Worm (Caenorhabditis elegans): Measurements from ENCODE around the gene K07E3.9.
A peak's percentile ranks its signal among the peaks of the same experiment; 100 is the strongest.

Gene K07E3.9

ce11 chrX:8083919-8084318 is 24.1 kb upstream of the K07E3.9 start, which contains the start of gene K07E3.4 (continued):
- TF ChIP-seq let-607 (tag; optimal IDR thresholded peaks at IDR 0.05) = peak in 1 of 2 experiments; percentile 20
- no peak for TF ChIP-seq cebp-2 (GFP tag; IDR thresholded peaks at IDR 0.05)
- TF ChIP-seq rcor-1 (GFP tag; IDR thresholded peaks at IDR 0.05) = no peak
- no peak for TF ChIP-seq ztf-25 (GFP tag; IDR thresholded peaks at IDR 0.05)
- TF ChIP-seq madf-10 (tag; optimal IDR thresholded peaks at IDR 0.05) = peak; percentile 22
- TF ChIP-seq K12H6.12 (tag; optimal IDR thresholded peaks at IDR 0.05) = no peak
- TF ChIP-seq B0336.3 (GFP tag; IDR thresholded peaks at IDR 0.05) = no peak
- TF ChIP-seq nhr-90 (tag; optimal IDR thresholded peaks at IDR 0.05) = peak; percentile 33
- no peak for TF ChIP-seq him-1 (tag; optimal IDR thresholded peaks at IDR 0.05)
- TF ChIP-seq repo-1 (tag; optimal IDR thresholded peaks at IDR 0.05) = peak; percentile 33
- TF ChIP-seq snpc-1.3 (tag; optimal IDR thresholded peaks at IDR 0.05; ENCODE audit: insufficient read depth) = no peak
- TF ChIP-seq xnd-1 (tag; optimal IDR thresholded peaks at IDR 0.05) = no peak
- peak; percentile 26 for TF ChIP-seq tbp1 (GFP tag; optimal IDR thresholded peaks at IDR 0.05)
- TF ChIP-seq lsy-27 (tag; optimal IDR thresholded peaks at IDR 0.05; ENCODE audit: borderline replicate concordance, insufficient read depth) = no peak
- peak; percentile 47; the same call in 1 of the 2 replicates for TF ChIP-seq lir-1 (GFP tag; conservative IDR thresholded peaks at IDR 0.05)
- 0 out of 2 replicates have a peak, but pooled peaks have one; percentile 38 for TF ChIP-seq nfyb-1 (GFP tag; IDR thresholded peaks at IDR 0.05)
- no peak for TF ChIP-seq B0035.1 (tag; optimal IDR thresholded peaks at IDR 0.05)
- TF ChIP-seq dpl-1 (GFP tag; optimal IDR thresholded peaks at IDR 0.05) = no peak
- TF ChIP-seq ceh-91 (GFP tag; IDR thresholded peaks at IDR 0.05) = no peak
- TF ChIP-seq ceh-27 (GFP tag; optimal IDR thresholded peaks at IDR 0.05) = peak; percentile 27
- TF ChIP-seq F52B5.7 (tag; optimal IDR thresholded peaks at IDR 0.05) = no peak
- no peak for TF ChIP-seq aptf-2 (GFP tag; conservative IDR thresholded peaks at IDR 0.05)
- peak; percentile 62 for TF ChIP-seq chd-7 (tag; optimal IDR thresholded peaks at IDR 0.05)
- TF ChIP-seq Y53G8AR.9 (GFP tag; conservative IDR thresholded peaks at IDR 0.05) = 0 out of 2 replicates have a peak, but pooled peaks have one; percentile 23
- TF ChIP-seq rec-8 (tag; optimal IDR thresholded peaks at IDR 0.05) = no peak
- no peak for TF ChIP-seq ztf-3 (GFP tag; optimal IDR thresholded peaks at IDR 0.05)
- TF ChIP-seq madf-8 (GFP tag; conservative IDR thresholded peaks at IDR 0.05) = no peak
- no peak for TF ChIP-seq ekl-4 (GFP tag; IDR thresholded peaks at IDR 0.05)
- no peak for TF ChIP-seq T07F8.4 (tag; optimal IDR thresholded peaks at IDR 0.05)
- peak; percentile 64 for TF ChIP-seq nhr-80 (tag; optimal IDR thresholded peaks at IDR 0.05)
- TF ChIP-seq aptf-3 (GFP tag; IDR thresholded peaks at IDR 0.05) = no peak
- TF ChIP-seq efl-1 (GFP tag; optimal IDR thresholded peaks at IDR 0.05) = no peak
- TF ChIP-seq tlf-1 (GFP tag; optimal IDR thresholded peaks at IDR 0.05) = peak; percentile 19
- peak; percentile 68; the same call in 1 of the 2 replicates for TF ChIP-seq lin-26 (GFP tag; IDR thresholded peaks at IDR 0.05)
- no peak for TF ChIP-seq hlh-12 (tag; optimal IDR thresholded peaks at IDR 0.05)
- peak; percentile 77 for TF ChIP-seq ztf-22 (GFP tag; optimal IDR thresholded peaks at IDR 0.05)

ce11 chrX:8084669-8085068 is 23.4 kb upstream of the K07E3.9 start:
- TF ChIP-seq C17E4.6 (GFP tag; IDR thresholded peaks at IDR 0.05) (no peak), athp-1 (tag; optimal IDR thresholded peaks at IDR 0.05) (no peak), T07F8.4 (tag; optimal IDR thresholded peaks at IDR 0.05) (no peak), bed-2 (GFP tag; IDR thresholded peaks at IDR 0.05) (no peak), ZK185.1 (tag; optimal IDR thresholded peaks at IDR 0.05; ENCODE audit: poor library complexity, severe bottlenecking) (no peak), madf-8 (GFP tag; conservative IDR thresholded peaks at IDR 0.05) (no peak), sea-2 (GFP tag; IDR thresholded peaks at IDR 0.05) (no peak), ceh-40 (GFP tag; IDR thresholded peaks at IDR 0.05) (no peak), attf-6 (GFP tag; IDR thresholded peaks at IDR 0.05) (no peak), nhr-27 (tag; optimal IDR thresholded peaks at IDR 0.05) (no peak), pbrm-1 (GFP tag; IDR thresholded peaks at IDR 0.05) (no peak), sdz-38 (tag; optimal IDR thresholded peaks at IDR 0.05) (no peak), nhr-90 (tag; optimal IDR thresholded peaks at IDR 0.05) (no peak), ets-4 (GFP tag; optimal IDR thresholded peaks at IDR 0.05) (no peak), B0261.1 (tag; optimal IDR thresholded peaks at IDR 0.05) (no peak), F55B11.4 (tag; optimal IDR thresholded peaks at IDR 0.05; ENCODE audit: borderline replicate concordance, insufficient read depth) (no peak), lsl-1 (GFP tag; optimal IDR thresholded peaks at IDR 0.05) (no peak)

All from whole organism, young adult.